Fruit fly (Drosophila melanogaster) whole organism: Measurements from ENCODE around the gene Mtch.

ENCODE experiments used
- psq ChIP-seq: fragments of >200 bp; optimal IDR thresholded peaks from 2 replicates; lab custom pipeline; 2017
- usp ChIP-seq: fragments of >200 bp; optimal IDR thresholded peaks from 2 replicates; lab custom pipeline; 2017; ENCODE audit warnings: missing biosample characterization, missing genetic modification characterization, mixed read lengths

DNA sequence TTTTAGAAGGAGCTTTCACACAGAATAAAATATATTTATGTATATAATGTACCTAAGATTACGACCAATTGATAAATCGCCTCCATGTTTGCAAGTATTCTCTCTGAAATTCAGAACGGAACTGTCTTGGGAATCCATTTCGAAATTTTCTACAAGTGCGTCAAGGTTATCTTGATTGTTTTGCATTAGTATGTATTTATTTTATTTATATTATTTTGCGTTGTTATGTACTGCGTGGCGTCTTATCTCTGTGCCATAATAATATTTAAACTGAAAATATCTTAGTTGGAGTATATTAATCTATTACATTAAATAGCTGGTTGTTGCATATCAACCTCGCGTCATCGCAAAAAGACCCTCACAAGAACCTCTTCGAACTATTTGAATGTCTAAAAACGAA, 47.1 kb downstream of the Mtch start, which contains the start of gene CG42846:
- TF ChIP-seq usp (GFP tag; lab: Kevin White, UChicago) (no peak), psq (lab: Kevin White, UChicago) (no peak)
